Worm (Caenorhabditis elegans): ENCODE results near the gene mip-2.

The mip-2 gene

ce11 chrV:13655202-13655764 is 16.5 kb downstream of the mip-2 start (continued):
- no peak for TF ChIP-seq ces-1 (GFP tag; optimal IDR thresholded peaks at IDR 0.05)
- no peak for TF ChIP-seq aha-1 (tag; optimal IDR thresholded peaks at IDR 0.05)
- TF ChIP-seq ceh-8 (GFP tag; optimal IDR thresholded peaks at IDR 0.05): peak; percentile 80
- peak; percentile 78 for TF ChIP-seq skn-1 (tag; optimal IDR thresholded peaks at IDR 0.05)
- peak; percentile 32 for TF ChIP-seq ztf-4 (tag; optimal IDR thresholded peaks at IDR 0.05)
- TF ChIP-seq lir-3 (tag; optimal IDR thresholded peaks at IDR 0.05; ENCODE audit: poor library complexity): peak; percentile 52
- peak in 1 of 2 experiments; percentile 73 for TF ChIP-seq mdl-1 (tag; optimal IDR thresholded peaks at IDR 0.05)
- no peak for TF ChIP-seq hpl-2 (GFP tag; optimal IDR thresholded peaks at IDR 0.05)
- TF ChIP-seq pag-3 (tag; optimal IDR thresholded peaks at IDR 0.05; ENCODE audit: borderline replicate concordance, insufficient read depth): no peak
- no peak for TF ChIP-seq nhr-11 (tag; optimal IDR thresholded peaks at IDR 0.05)
- no peak for TF ChIP-seq irx-1 (tag; optimal IDR thresholded peaks at IDR 0.05)
- TF ChIP-seq efl-1 (optimal IDR thresholded peaks at IDR 0.05): peak; percentile 61 to 62
- TF ChIP-seq efl-1 (GFP tag; optimal IDR thresholded peaks at IDR 0.05 in 1 of 2): peak; percentile 15 to 79
- peak; percentile 16 for TF ChIP-seq dsc-1 (tag; optimal IDR thresholded peaks at IDR 0.05)
- TF ChIP-seq lsy-2 (tag; optimal IDR thresholded peaks at IDR 0.05): peak; percentile 52 to 83
- no peak for TF ChIP-seq unc-98 (GFP tag; IDR thresholded peaks at IDR 0.05)
- peak; percentile 62 for TF ChIP-seq snu-23 (GFP tag; optimal IDR thresholded peaks at IDR 0.05)
- TF ChIP-seq nhr-28 (tag; optimal IDR thresholded peaks at IDR 0.05): no peak
- no peak for TF ChIP-seq snpc-4 (tag; optimal IDR thresholded peaks at IDR 0.05)
- peak; percentile 72 for TF ChIP-seq rnt-1 (tag; optimal IDR thresholded peaks at IDR 0.05)
- TF ChIP-seq sup-37 (GFP tag; optimal IDR thresholded peaks at IDR 0.05): no peak
- TF ChIP-seq unc-86 (tag; optimal IDR thresholded peaks at IDR 0.05): peak; percentile 47
- TF ChIP-seq egl-27 (tag; optimal IDR thresholded peaks at IDR 0.05): peak in 1 of 2 experiments; percentile 56
- peak; percentile 1 for TF ChIP-seq elt-2 (tag; optimal IDR thresholded peaks at IDR 0.05)
- peak; percentile 68 for TF ChIP-seq blmp-1 (tag; optimal IDR thresholded peaks at IDR 0.05)
- TF ChIP-seq lin-13 (GFP tag; optimal IDR thresholded peaks at IDR 0.05): peak; percentile 51
- TF ChIP-seq ama-1 (optimal IDR thresholded peaks at IDR 0.05): peak; percentile 28
- no peak for TF ChIP-seq lin-39 (tag; optimal IDR thresholded peaks at IDR 0.05)
- TF ChIP-seq nhr-20 (tag; optimal IDR thresholded peaks at IDR 0.05): peak; percentile 64
- peak; percentile 2 for TF ChIP-seq xbp-1 (tag; optimal IDR thresholded peaks at IDR 0.05)

ce11 chrV:13654394-13654792 is 17.4 kb downstream of the mip-2 start:
- TF ChIP-seq dsc-1 (tag; optimal IDR thresholded peaks at IDR 0.05) (peak; percentile 59), fkh-4 (tag; optimal IDR thresholded peaks at IDR 0.05; ENCODE audit: borderline replicate concordance) (peak; percentile 15), skn-1 (tag; optimal IDR thresholded peaks at IDR 0.05) (peak; percentile 41), ceh-63 (GFP tag; optimal IDR thresholded peaks at IDR 0.05) (no peak), nhr-71 (tag; optimal IDR thresholded peaks at IDR 0.05) (no peak), unc-130 (tag; optimal IDR thresholded peaks at IDR 0.05) (no peak), F16B12.6 (tag; optimal IDR thresholded peaks at IDR 0.05) (no peak)

- TF ChIP-seq dpl-1 (GFP tag; optimal IDR thresholded peaks at IDR 0.05) (peak in 1 of 3 experiments; percentile 12), nhr-85 (tag) (peak; percentile 71), ceh-8 (GFP tag; optimal IDR thresholded peaks at IDR 0.05) (no peak), mep-1 (tag; optimal IDR thresholded peaks at IDR 0.05) (peak; percentile 40), blmp-1 (tag; optimal IDR thresholded peaks at IDR 0.05) (peak; percentile 84), irx-1 (tag; optimal IDR thresholded peaks at IDR 0.05) (no peak), skn-1 (tag; optimal IDR thresholded peaks at IDR 0.05) (no peak), snu-23 (GFP tag; optimal IDR thresholded peaks at IDR 0.05) (peak; percentile 4), ceh-82 (tag; optimal IDR thresholded peaks at IDR 0.05) (no peak), efl-1 (optimal IDR thresholded peaks at IDR 0.05) (no peak), efl-1 (GFP tag; optimal IDR thresholded peaks at IDR 0.05 in 1 of 2) (peak in 1 of 2 experiments; percentile 50), ztf-4 (tag; optimal IDR thresholded peaks at IDR 0.05) (peak; percentile 21), aha-1 (tag; optimal IDR thresholded peaks at IDR 0.05) (no peak), ceh-63 (GFP tag; optimal IDR thresholded peaks at IDR 0.05) (no peak), lin-14 (GFP tag; optimal IDR thresholded peaks at IDR 0.05) (peak; percentile 11), elt-2 (tag; optimal IDR thresholded peaks at IDR 0.05) (peak; percentile 12), fkh-10 (GFP tag; optimal IDR thresholded peaks at IDR 0.05) (no peak), zag-1 (tag; optimal IDR thresholded peaks at IDR 0.05) (no peak), pax-3 (tag; optimal IDR thresholded peaks at IDR 0.05) (no peak), nhr-20 (tag; optimal IDR thresholded peaks at IDR 0.05) (peak; percentile 14), mab-9 (GFP tag; IDR thresholded peaks at IDR 0.05) (no peak), nhr-71 (tag; optimal IDR thresholded peaks at IDR 0.05) (peak; percentile 28), elt-3 (tag; optimal IDR thresholded peaks at IDR 0.05) (peak in 1 of 6 experiments; percentile 31), sptf-1 (tag; optimal IDR thresholded peaks at IDR 0.05) (no peak)
These were observed 17.9 kb downstream of the mip-2 start, which contains the start of gene lpin-1 for ce11 chrV:13653713-13654393. Gene lpin-1, minus strand, starts transcription at chrV:13654129.

All from whole organism, L1 larva.